Fruit fly (Drosophila melanogaster) whole organism, embryonic: Measurements from ENCODE around the gene HINT1.

ENCODE experiments used
- Atf6 ChIP-seq: fragments of 200-800 bp; sonication (Bioruptor generic); IDR thresholded peaks from 2 replicates; pipeline ENCODE4 v1.3.6; 2022; ENCODE audit warnings: missing biosample characterization, missing genetic modification characterization
- B-H1 ChIP-seq: fragments of 200-800 bp; sonication (Bioruptor generic); IDR thresholded peaks from 3 replicates; pipeline ENCODE4 v1.3.6; 2022; ENCODE audit warnings: missing biosample characterization, missing genetic modification characterization
- BEAF-32 ChIP-seq: fragments of 200-800 bp; sonication (Bioruptor generic); optimal IDR thresholded peaks from 3 replicates; lab custom pipeline; 2017; ENCODE audit warnings: missing biosample characterization, missing genetic modification characterization, mild to moderate bottlenecking, moderate library complexity, missing genetic modification reagents
- Bgb ChIP-seq: fragments of 200-800 bp; sonication (Bioruptor generic); IDR thresholded peaks from 2 replicates; pipeline ENCODE4 v1.3.6; 2022; ENCODE audit warnings: missing biosample characterization, missing genetic modification characterization; ENCODE audit not compliant: partially characterized antibody
- CG10654 ChIP-seq: fragments of 200-800 bp; sonication (Bioruptor generic); optimal IDR thresholded peaks from 2 replicates; lab custom pipeline; 2016; ENCODE audit warnings: missing biosample characterization, missing genetic modification characterization
- CG11093 ChIP-seq: fragments of 200-800 bp; sonication (Bioruptor generic); IDR thresholded peaks from 3 replicates; pipeline ENCODE4 v1.3.6; 2022; ENCODE audit warnings: missing biosample characterization, missing genetic modification characterization
- CG12299 ChIP-seq: fragments of 200-800 bp; sonication (Bioruptor generic); optimal IDR thresholded peaks from 2 replicates; lab custom pipeline; 2018; ENCODE audit warnings: missing biosample characterization, mild to moderate bottlenecking, missing genetic modification characterization
- CG13123 ChIP-seq: fragments of 200-800 bp; sonication (Bioruptor generic); optimal IDR thresholded peaks from 2 replicates; lab custom pipeline; 2016; ENCODE audit warnings: missing biosample characterization, missing genetic modification characterization
- CG14860 ChIP-seq: fragments of 200-800 bp; sonication (Bioruptor generic); IDR thresholded peaks from 3 replicates; pipeline ENCODE4 v1.3.6; 2022; ENCODE audit warnings: missing biosample characterization, missing genetic modification characterization; ENCODE audit not compliant: partially characterized antibody
- CG15514 ChIP-seq: fragments of 200-800 bp; sonication (Bioruptor generic); optimal IDR thresholded peaks from 3 replicates; lab custom pipeline; 2017; ENCODE audit warnings: missing biosample characterization, missing genetic modification characterization, mild to moderate bottlenecking, moderate library complexity, missing genetic modification reagents
- CG1647 ChIP-seq: fragments of 200-800 bp; sonication (Bioruptor generic); optimal IDR thresholded peaks from 3 replicates; lab custom pipeline; 2016; ENCODE audit warnings: missing biosample characterization, missing genetic modification characterization
- CG18599 ChIP-seq: fragments of 200-800 bp; sonication (Bioruptor generic); optimal IDR thresholded peaks from 3 replicates; lab custom pipeline; 2017; ENCODE audit warnings: missing biosample characterization, missing genetic modification characterization, mild to moderate bottlenecking, moderate library complexity, missing genetic modification reagents
- CG30403 ChIP-seq: fragments of 200-800 bp; sonication (Bioruptor generic); optimal IDR thresholded peaks from 3 replicates; lab custom pipeline; 2016; ENCODE audit warnings: missing biosample characterization, missing genetic modification characterization
- CG3065 ChIP-seq: fragments of 200-800 bp; sonication (Bioruptor generic); optimal IDR thresholded peaks from 2 replicates; lab custom pipeline; 2016; ENCODE audit warnings: missing biosample characterization, missing genetic modification characterization
- CG31224 ChIP-seq: fragments of 200-800 bp; sonication (Bioruptor generic); IDR thresholded peaks from 2 replicates; pipeline ENCODE4 v1.3.6; 2022; ENCODE audit warnings: missing biosample characterization, missing genetic modification characterization
- CG33557 ChIP-seq: fragments of 200-800 bp; sonication (Bioruptor generic); optimal IDR thresholded peaks from 2 replicates; lab custom pipeline; 2019; ENCODE audit warnings: missing biosample characterization, mild to moderate bottlenecking, missing genetic modification characterization, moderate library complexity
- CG3407 ChIP-seq: fragments of 200-800 bp; sonication (Bioruptor generic); optimal IDR thresholded peaks from 2 replicates; lab custom pipeline; 2018; ENCODE audit warnings: missing biosample characterization, mild to moderate bottlenecking, missing genetic modification characterization
- CG4328 ChIP-seq: fragments of 200-800 bp; sonication (Bioruptor generic); optimal IDR thresholded peaks from 3 replicates; lab custom pipeline; 2017; ENCODE audit warnings: missing biosample characterization, missing genetic modification reagents, missing genetic modification characterization
- CG6254 ChIP-seq: fragments of 200-800 bp; sonication (Bioruptor generic); optimal IDR thresholded peaks from 3 replicates; lab custom pipeline; 2017; ENCODE audit warnings: mild to moderate bottlenecking, missing biosample characterization, missing genetic modification reagents, missing genetic modification characterization
- CG6654 ChIP-seq: fragments of 200-800 bp; sonication (Bioruptor generic); optimal IDR thresholded peaks from 2 replicates; lab custom pipeline; 2017; ENCODE audit warnings: missing biosample characterization, mild to moderate bottlenecking, missing genetic modification characterization
- CG7963 ChIP-seq: fragments of 200-800 bp; sonication (Bioruptor generic); IDR thresholded peaks from 3 replicates; pipeline ENCODE4 v1.3.6; 2022; ENCODE audit warnings: missing biosample characterization, missing genetic modification characterization; ENCODE audit not compliant: partially characterized antibody
- Dbx ChIP-seq: fragments of 200-800 bp; sonication (Bioruptor generic); IDR thresholded peaks from 3 replicates; pipeline ENCODE4 v1.3.6; 2022; ENCODE audit warnings: missing biosample characterization, missing genetic modification characterization
- Dll ChIP-seq: fragments of 200-800 bp; sonication (Bioruptor generic); IDR thresholded peaks from 4 replicates; pipeline ENCODE4 v1.3.6; 2022; ENCODE audit warnings: missing biosample characterization, missing genetic modification characterization; ENCODE audit not compliant: partially characterized antibody
- E2f2 ChIP-seq: fragments of 200-800 bp; sonication (Bioruptor generic); IDR thresholded peaks from 2 replicates; pipeline ENCODE4 v1.3.6; 2022; ENCODE audit warnings: missing biosample characterization, missing genetic modification characterization
- Mes4 ChIP-seq: fragments of 200-800 bp; sonication (Bioruptor generic); optimal IDR thresholded peaks from 2 replicates; lab custom pipeline; 2016; ENCODE audit warnings: missing biosample characterization, missing genetic modification characterization
- Myb ChIP-seq: fragments of 200-800 bp; sonication (Bioruptor generic); optimal IDR thresholded peaks from 2 replicates; lab custom pipeline; 2016; ENCODE audit warnings: missing biosample characterization, missing genetic modification characterization
- Side ChIP-seq: fragments of 200-800 bp; sonication (Bioruptor generic); optimal IDR thresholded peaks from 2 replicates; lab custom pipeline; 2016; ENCODE audit warnings: missing biosample characterization, missing genetic modification characterization
- Sox102F ChIP-seq: fragments of 200-800 bp; sonication (Bioruptor generic); optimal IDR thresholded peaks from 2 replicates; lab custom pipeline; 2018; ENCODE audit warnings: missing biosample characterization, mild to moderate bottlenecking, missing genetic modification characterization, moderate library complexity
- Ssrp ChIP-seq: fragments of 200-800 bp; sonication (Bioruptor generic); optimal IDR thresholded peaks from 2 replicates; lab custom pipeline; 2018; ENCODE audit warnings: missing biosample characterization, mild to moderate bottlenecking, missing genetic modification characterization, moderate library complexity
- ara ChIP-seq: fragments of 200-800 bp; sonication (Bioruptor generic); IDR thresholded peaks from 2 replicates; pipeline ENCODE4 v1.3.6; 2022; ENCODE audit warnings: missing biosample characterization, missing genetic modification characterization
- ato ChIP-seq: fragments of 200-800 bp; sonication (Bioruptor generic); IDR thresholded peaks from 2 replicates; pipeline ENCODE4 v1.3.6; 2022; ENCODE audit warnings: missing biosample characterization, missing genetic modification characterization; ENCODE audit not compliant: partially characterized antibody
- bab2 ChIP-seq: fragments of 200-800 bp; sonication (Bioruptor generic); optimal IDR thresholded peaks from 2 replicates; lab custom pipeline; 2016; ENCODE audit warnings: missing biosample characterization, missing genetic modification characterization
- cwo ChIP-seq: fragments of 200-800 bp; sonication (Bioruptor generic); optimal IDR thresholded peaks from 3 replicates; lab custom pipeline; 2017; ENCODE audit warnings: missing biosample characterization, missing genetic modification characterization, mild to moderate bottlenecking, moderate library complexity, missing genetic modification reagents
- emc ChIP-seq: fragments of 200-800 bp; sonication (Bioruptor generic); optimal IDR thresholded peaks from 2 replicates; lab custom pipeline; 2016; ENCODE audit warnings: missing biosample characterization, missing genetic modification characterization
- fd3F ChIP-seq: fragments of 200-800 bp; sonication (Bioruptor generic); optimal IDR thresholded peaks from 2 replicates; lab custom pipeline; 2018; ENCODE audit warnings: missing biosample characterization, mild to moderate bottlenecking, missing genetic modification characterization, moderate library complexity
- ftz-f1 ChIP-seq: fragments of 200-800 bp; sonication (Bioruptor generic); optimal IDR thresholded peaks from 2 replicates; lab custom pipeline; 2016; ENCODE audit warnings: missing biosample characterization, missing genetic modification characterization
- gro ChIP-seq: fragments of 200-800 bp; sonication (Bioruptor generic); optimal IDR thresholded peaks from 2 replicates; lab custom pipeline; 2016; ENCODE audit warnings: missing biosample characterization, missing genetic modification characterization
- hth ChIP-seq: fragments of >200 bp; optimal IDR thresholded peaks from 2 replicates; lab custom pipeline; 2017; ENCODE audit warnings: inconsistent platforms
- knrl ChIP-seq: fragments of 200-800 bp; sonication (Bioruptor generic); IDR thresholded peaks from 3 replicates; pipeline ENCODE4 v1.3.6; 2022; ENCODE audit warnings: missing biosample characterization, missing genetic modification characterization; ENCODE audit not compliant: partially characterized antibody
- lbe ChIP-seq: fragments of 200-800 bp; sonication (Bioruptor generic); optimal IDR thresholded peaks from 2 replicates; lab custom pipeline; 2016; ENCODE audit warnings: missing biosample characterization, mild to moderate bottlenecking, missing genetic modification characterization
- otp ChIP-seq: fragments of 200-800 bp; sonication (Bioruptor generic); IDR thresholded peaks from 3 replicates; pipeline ENCODE4, ENCODE4 v1.3.6; 2022; ENCODE audit warnings: missing biosample characterization, missing genetic modification characterization
- p53 ChIP-seq: fragments of 200-800 bp; sonication (Bioruptor generic); optimal IDR thresholded peaks from 2 replicates; lab custom pipeline; 2016; ENCODE audit warnings: missing biosample characterization, missing genetic modification characterization
- pan ChIP-seq, 4 experiments: fragments of >200 bp in 3 of 4; fragments of 200-800 bp in 1 of 4; sonication (Bioruptor generic) in 1 of 4; optimal IDR thresholded peaks in 3 of 4; IDR thresholded peaks in 1 of 4; 2 replicates each; pipeline versions ENCODE4 v1.3.6 to Lab custom; 2017 to 2022; ENCODE audit warnings: missing biosample characterization in 2 of 4, missing genetic modification characterization in 2 of 4, mixed read lengths in 1 of 4
- repo ChIP-seq: fragments of 200-800 bp; sonication (Bioruptor generic); optimal IDR thresholded peaks from 2 replicates; lab custom pipeline; 2016; ENCODE audit warnings: missing biosample characterization, missing genetic modification characterization
- sna ChIP-seq: fragments of 200-800 bp; sonication (Bioruptor generic); IDR thresholded peaks from 2 replicates; pipeline ENCODE4 v1.3.6; 2022; ENCODE audit warnings: missing biosample characterization, missing genetic modification characterization; ENCODE audit not compliant: partially characterized antibody
- sr ChIP-seq: fragments of 200-800 bp; sonication (Bioruptor generic); IDR thresholded peaks from 3 replicates; pipeline ENCODE4 v1.3.6; 2022; ENCODE audit warnings: missing biosample characterization, missing genetic modification characterization
- tgo ChIP-seq: fragments of 200-800 bp; sonication (Bioruptor generic); IDR thresholded peaks from 3 replicates; pipeline ENCODE4 v1.3.6; 2022; ENCODE audit warnings: missing biosample characterization, missing genetic modification characterization
- trem ChIP-seq: fragments of 200-800 bp; optimal IDR thresholded peaks from 3 replicates; lab custom pipeline; 2019; ENCODE audit warnings: missing biosample characterization, mild to moderate bottlenecking, missing genetic modification characterization, moderate library complexity
- tup ChIP-seq: fragments of 200-800 bp; sonication (Bioruptor generic); optimal IDR thresholded peaks from 2 replicates; lab custom pipeline; 2016; ENCODE audit warnings: missing biosample characterization, mild to moderate bottlenecking, missing genetic modification characterization, moderate library complexity
- usp ChIP-seq: fragments of >200 bp; optimal IDR thresholded peaks from 2 replicates; lab custom pipeline; 2017; ENCODE audit warnings: missing biosample characterization, missing genetic modification characterization

Gene HINT1

dm6 chr2L:2759654-2760053 lies 10.3 kb upstream of the HINT1 start, which contains the start of the genes HemK2, Snapin and Tnpo-SR (continued):
- TF ChIP-seq tgo (GFP tag; lab: Robert Waterston, UW) = peak; percentile 95
- peak; percentile 80 for TF ChIP-seq tup (GFP tag; lab: Kevin White, UChicago)
- peak; percentile 84 for TF ChIP-seq CG33557 (GFP tag; lab: Kevin White, UChicago)
- TF ChIP-seq CG6254 = peak; percentile 73
- TF ChIP-seq bab2 (GFP tag; lab: Kevin White, UChicago) = peak; percentile 90
- peak; percentile 95 for TF ChIP-seq Dbx
- TF ChIP-seq Sox102F = peak; percentile 92
- peak; percentile 79 for TF ChIP-seq Side (GFP tag; lab: Kevin White, UChicago)
- peak; percentile 80 for TF ChIP-seq CG10654 (GFP tag; lab: Kevin White, UChicago)
- peak; percentile 69 for TF ChIP-seq CG3407 (GFP tag; lab: Kevin White, UChicago)
- peak; percentile 90 for TF ChIP-seq CG12299
- TF ChIP-seq BEAF-32 (GFP tag; lab: Kevin White, UChicago) = peak; percentile 99
- peak; percentile 22 for TF ChIP-seq ftz-f1 (GFP tag; lab: Kevin White, UChicago)
- peak; percentile 76 for TF ChIP-seq ato (GFP tag; lab: Robert Waterston, UW)
- peak; percentile 72 for TF ChIP-seq CG7963 (GFP tag; lab: Robert Waterston, UW)
- TF ChIP-seq Dll (GFP tag; lab: Robert Waterston, UW) = peak; percentile 98
- peak; percentile 95 for TF ChIP-seq CG30403
- TF ChIP-seq sr (GFP tag; lab: Robert Waterston, UW) = peak; percentile 56; the same call in 1 of the 3 replicates
- peak; percentile 84 for TF ChIP-seq cwo (GFP tag; lab: Kevin White, UChicago)
- TF ChIP-seq gro (GFP tag; lab: Kevin White, UChicago) = peak; percentile 91
- TF ChIP-seq Myb (GFP tag; lab: Kevin White, UChicago) = peak; percentile 56
- peak; percentile 36 for TF ChIP-seq CG6654 (GFP tag; lab: Kevin White, UChicago)
- TF ChIP-seq CG3065 (GFP tag; lab: Kevin White, UChicago) = peak; percentile 89
- TF ChIP-seq emc (GFP tag; lab: Kevin White, UChicago) = peak; percentile 54
- TF ChIP-seq Mes4 (GFP tag; lab: Kevin White, UChicago) = peak; percentile 26
- peak; percentile 41 for TF ChIP-seq repo (GFP tag; lab: Kevin White, UChicago)
- peak; percentile 84 for TF ChIP-seq CG31224 (GFP tag; lab: Robert Waterston, UW)
- TF ChIP-seq usp (GFP tag; lab: Kevin White, UChicago) = no peak
- TF ChIP-seq sna = peak; percentile 98
- TF ChIP-seq CG1647 = peak; percentile 90
- peak; percentile 92 for TF ChIP-seq Bgb
- TF ChIP-seq lbe (GFP tag; lab: Kevin White, UChicago) = peak; percentile 93
- TF ChIP-seq p53 (GFP tag; lab: Kevin White, UChicago) = no peak
- no peak for TF ChIP-seq pan (optimal IDR thresholded peaks at IDR 0.05; lab: Kevin White, UChicago)
- peak in 1 of 2 experiments; percentile 95 for TF ChIP-seq pan (GFP tag; optimal IDR thresholded peaks at IDR 0.05 in 1 of 2, IDR thresholded peaks at IDR 0.05 in 1 of 2)
- peak; percentile 91 for TF ChIP-seq CG11093 (GFP tag; lab: Robert Waterston, UW)
- peak; percentile 95 for TF ChIP-seq trem
- TF ChIP-seq CG4328 (GFP tag; lab: Kevin White, UChicago) = peak; percentile 82
- peak; percentile 94 for TF ChIP-seq CG18599 (GFP tag; lab: Kevin White, UChicago)
- peak; percentile 88 for TF ChIP-seq Atf6 (GFP tag; lab: Robert Waterston, UW)
- TF ChIP-seq ara = peak; percentile 88
- TF ChIP-seq E2f2 = peak; percentile 72
- peak; percentile 92 for TF ChIP-seq Ssrp (tag; lab: Kevin White, UChicago)
- TF ChIP-seq knrl = peak; percentile 97
- peak; percentile 88 for TF ChIP-seq CG15514 (GFP tag; lab: Kevin White, UChicago)
- TF ChIP-seq hth (lab: Kevin White, UChicago) = no peak
- TF ChIP-seq CG13123 (GFP tag; lab: Kevin White, UChicago) = peak; percentile 82
- TF ChIP-seq B-H1 (GFP tag; lab: Robert Waterston, UW) = peak; percentile 90
- peak; percentile 86 for TF ChIP-seq otp (GFP tag; lab: Robert Waterston, UW)
- peak; percentile 93 for TF ChIP-seq CG14860 (GFP tag; lab: Robert Waterston, UW)
- TF ChIP-seq fd3F (GFP tag; lab: Kevin White, UChicago) = peak; percentile 90
